Fruit fly (Drosophila melanogaster) whole organism, embryonic: Measurements from ENCODE around the gene CG3434.

Experiments used
- Adf1 ChIP-seq: fragments of 200-800 bp; sonication (Bioruptor generic); IDR thresholded peaks from 2 replicates; pipeline ENCODE4 v1.3.6; 2022; ENCODE audit warnings: missing biosample characterization, missing genetic modification characterization
- Bdp1 ChIP-seq: fragments of 200-800 bp; sonication (Bioruptor generic); optimal IDR thresholded peaks from 3 replicates; lab custom pipeline; 2016; ENCODE audit warnings: missing biosample characterization, missing genetic modification characterization
- CG10267 ChIP-seq: fragments of 200-800 bp; sonication (Bioruptor generic); optimal IDR thresholded peaks from 2 replicates; lab custom pipeline; 2018; ENCODE audit warnings: missing biosample characterization, mild to moderate bottlenecking, missing genetic modification characterization, moderate library complexity
- CG10274 ChIP-seq: fragments of 200-800 bp; sonication (Bioruptor generic); optimal IDR thresholded peaks from 3 replicates; lab custom pipeline; 2017; ENCODE audit warnings: missing biosample characterization, mild to moderate bottlenecking, missing genetic modification characterization
- CG10366 ChIP-seq: fragments of 200-800 bp; sonication (Bioruptor generic); IDR thresholded peaks from 2 replicates; pipeline ENCODE4 v1.3.6; 2022; ENCODE audit warnings: missing biosample characterization, missing genetic modification characterization
- CG11696 ChIP-seq: fragments of 200-800 bp; sonication (Bioruptor generic); IDR thresholded peaks from 2 replicates; pipeline ENCODE4 v1.3.6; 2022; ENCODE audit warnings: missing biosample characterization, missing genetic modification characterization
- CG1233 ChIP-seq: fragments of 200-800 bp; sonication (Bioruptor generic); optimal IDR thresholded peaks from 4 replicates; lab custom pipeline; 2018; ENCODE audit warnings: missing biosample characterization, mild to moderate bottlenecking, missing genetic modification characterization
- CG12391 ChIP-seq: fragments of 200-800 bp; sonication (Bioruptor generic); optimal IDR thresholded peaks from 3 replicates; lab custom pipeline; 2018; ENCODE audit warnings: missing biosample characterization, mild to moderate bottlenecking, missing genetic modification characterization, moderate library complexity
- CG13287 ChIP-seq: fragments of 200-800 bp; sonication (Bioruptor generic); IDR thresholded peaks from 2 replicates; pipeline ENCODE4 v1.3.6; 2022; ENCODE audit warnings: missing biosample characterization, missing genetic modification characterization; ENCODE audit not compliant: partially characterized antibody
- CG13624 ChIP-seq: fragments of 200-800 bp; sonication (Bioruptor generic); optimal IDR thresholded peaks from 2 replicates; lab custom pipeline; 2016; ENCODE audit warnings: missing biosample characterization, missing genetic modification characterization
- CG15514 ChIP-seq: fragments of 200-800 bp; sonication (Bioruptor generic); optimal IDR thresholded peaks from 3 replicates; lab custom pipeline; 2017; ENCODE audit warnings: missing biosample characterization, missing genetic modification characterization, mild to moderate bottlenecking, moderate library complexity, missing genetic modification reagents
- CG1647 ChIP-seq: fragments of 200-800 bp; sonication (Bioruptor generic); optimal IDR thresholded peaks from 3 replicates; lab custom pipeline; 2016; ENCODE audit warnings: missing biosample characterization, missing genetic modification characterization
- CG16863 ChIP-seq: fragments of 200-800 bp; sonication (Bioruptor generic); optimal IDR thresholded peaks from 3 replicates; lab custom pipeline; 2016; ENCODE audit warnings: missing biosample characterization, missing genetic modification characterization
- CG17829 ChIP-seq: fragments of 200-800 bp; optimal IDR thresholded peaks from 2 replicates; lab custom pipeline; 2019; ENCODE audit warnings: missing biosample characterization, mild to moderate bottlenecking, missing genetic modification characterization, moderate library complexity
- CG2116 ChIP-seq: fragments of 200-800 bp; sonication (Bioruptor generic); optimal IDR thresholded peaks from 3 replicates; lab custom pipeline; 2018; ENCODE audit warnings: missing biosample characterization, mild to moderate bottlenecking, missing genetic modification characterization
- CG2202 ChIP-seq: fragments of 200-800 bp; sonication (Bioruptor generic); optimal IDR thresholded peaks from 2 replicates; lab custom pipeline; 2018; ENCODE audit warnings: missing biosample characterization, mild to moderate bottlenecking, missing genetic modification characterization
- CG2712 ChIP-seq: fragments of 200-800 bp; optimal IDR thresholded peaks from 3 replicates; lab custom pipeline; 2019; ENCODE audit warnings: missing biosample characterization, mild to moderate bottlenecking, missing genetic modification characterization, moderate library complexity
- CG3163 ChIP-seq: fragments of 200-800 bp; sonication (Bioruptor generic); optimal IDR thresholded peaks from 3 replicates; lab custom pipeline; 2016; ENCODE audit warnings: missing biosample characterization, missing genetic modification characterization
- CG4617 ChIP-seq: fragments of 200-800 bp; sonication (Bioruptor generic); optimal IDR thresholded peaks from 3 replicates; lab custom pipeline; 2016; ENCODE audit warnings: missing biosample characterization, missing genetic modification characterization, borderline replicate concordance
- CG6765 ChIP-seq: fragments of 200-800 bp; sonication (Bioruptor generic); optimal IDR thresholded peaks from 3 replicates; lab custom pipeline; 2017; ENCODE audit warnings: missing biosample characterization, mild to moderate bottlenecking, missing genetic modification characterization
- CG6791 ChIP-seq: fragments of 200-800 bp; sonication (Bioruptor generic); IDR thresholded peaks from 3 replicates; pipeline ENCODE4 v1.3.6; 2022; ENCODE audit warnings: missing biosample characterization, missing genetic modification characterization; ENCODE audit not compliant: partially characterized antibody
- CG7786 ChIP-seq: fragments of 200-800 bp; sonication (Bioruptor generic); optimal IDR thresholded peaks from 2 replicates; lab custom pipeline; 2016; ENCODE audit warnings: missing biosample characterization, missing genetic modification characterization
- CHES-1-like ChIP-seq: fragments of 200-800 bp; sonication (Bioruptor generic); optimal IDR thresholded peaks from 2 replicates; lab custom pipeline; 2016; ENCODE audit warnings: missing biosample characterization, missing genetic modification characterization
- CTCF ChIP-seq: fragments of 200-800 bp; sonication (Bioruptor generic); optimal IDR thresholded peaks from 2 replicates; lab custom pipeline; 2017; ENCODE audit warnings: missing biosample characterization, mild to moderate bottlenecking, missing genetic modification characterization, moderate library complexity
- Camta ChIP-seq: fragments of 200-800 bp; sonication (Bioruptor generic); optimal IDR thresholded peaks from 2 replicates; lab custom pipeline; 2016; ENCODE audit warnings: missing biosample characterization, missing genetic modification characterization
- Dbx ChIP-seq: fragments of 200-800 bp; sonication (Bioruptor generic); IDR thresholded peaks from 3 replicates; pipeline ENCODE4 v1.3.6; 2022; ENCODE audit warnings: missing biosample characterization, missing genetic modification characterization
- E2f2 ChIP-seq: fragments of 200-800 bp; sonication (Bioruptor generic); IDR thresholded peaks from 2 replicates; pipeline ENCODE4 v1.3.6; 2022; ENCODE audit warnings: missing biosample characterization, missing genetic modification characterization
- Elba2 ChIP-seq: fragments of 200-800 bp; sonication (Bioruptor generic); optimal IDR thresholded peaks from 3 replicates; lab custom pipeline; 2016; ENCODE audit warnings: missing biosample characterization, missing genetic modification characterization
- Gug ChIP-seq: fragments of 200-800 bp; sonication (Bioruptor generic); IDR thresholded peaks from 4 replicates; pipeline ENCODE4 v1.3.6; 2022; ENCODE audit warnings: missing biosample characterization, missing genetic modification characterization
- HmgZ ChIP-seq: fragments of 200-800 bp; sonication (Bioruptor generic); optimal IDR thresholded peaks from 2 replicates; lab custom pipeline; 2018; ENCODE audit warnings: missing biosample characterization, mild to moderate bottlenecking, missing genetic modification characterization
- Hsf ChIP-seq: fragments of 200-800 bp; sonication (Bioruptor generic); optimal IDR thresholded peaks from 3 replicates; lab custom pipeline; 2016; ENCODE audit warnings: missing biosample characterization, missing genetic modification characterization
- Mes4 ChIP-seq: fragments of 200-800 bp; sonication (Bioruptor generic); optimal IDR thresholded peaks from 2 replicates; lab custom pipeline; 2016; ENCODE audit warnings: missing biosample characterization, missing genetic modification characterization
- NFAT ChIP-seq: fragments of 200-800 bp; sonication (Bioruptor generic); IDR thresholded peaks from 2 replicates; pipeline ENCODE4 v1.3.6; 2022; ENCODE audit warnings: missing biosample characterization, missing genetic modification characterization
- Oli ChIP-seq: fragments of 200-800 bp; sonication (Bioruptor generic); optimal IDR thresholded peaks from 2 replicates; lab custom pipeline; 2018; ENCODE audit warnings: missing biosample characterization, mild to moderate bottlenecking, missing genetic modification characterization, moderate library complexity
- Opbp ChIP-seq: fragments of 200-800 bp; sonication (Bioruptor generic); IDR thresholded peaks from 3 replicates; pipeline ENCODE4 v1.3.6; 2022; ENCODE audit warnings: missing biosample characterization, missing genetic modification characterization; ENCODE audit not compliant: partially characterized antibody
- Rx ChIP-seq: fragments of 200-800 bp; sonication (Bioruptor generic); IDR thresholded peaks from 2 replicates; pipeline ENCODE4 v1.3.6; 2022; ENCODE audit warnings: missing biosample characterization, missing genetic modification characterization
- Side ChIP-seq: fragments of 200-800 bp; sonication (Bioruptor generic); optimal IDR thresholded peaks from 2 replicates; lab custom pipeline; 2016; ENCODE audit warnings: missing biosample characterization, missing genetic modification characterization
- bigmax ChIP-seq: fragments of 200-800 bp; sonication (Bioruptor generic); optimal IDR thresholded peaks from 2 replicates; lab custom pipeline; 2018; ENCODE audit warnings: missing biosample characterization, mild to moderate bottlenecking, missing genetic modification characterization
- bowl ChIP-seq: fragments of 200-800 bp; sonication (Bioruptor generic); IDR thresholded peaks from 2 replicates; pipeline ENCODE4 v1.3.6; 2022; ENCODE audit warnings: missing biosample characterization, missing genetic modification characterization
- dimm ChIP-seq: fragments of 200-800 bp; sonication (Bioruptor generic); IDR thresholded peaks from 2 replicates; pipeline ENCODE4 v1.3.6; 2022; ENCODE audit warnings: missing biosample characterization, missing genetic modification characterization
- dysf ChIP-seq: fragments of 200-800 bp; sonication (Bioruptor generic); IDR thresholded peaks from 3 replicates; pipeline ENCODE4 v1.3.6; 2022; ENCODE audit warnings: missing biosample characterization, missing genetic modification characterization
- h ChIP-seq: fragments of >200 bp; optimal IDR thresholded peaks from 2 replicates; lab custom pipeline; 2017
- hkb ChIP-seq, 2 experiments: fragments of 200-800 bp in 1 of 2; fragments of >200 bp in 1 of 2; sonication (Bioruptor generic) in 1 of 2; IDR thresholded peaks in 1 of 2; optimal IDR thresholded peaks in 1 of 2; 2 replicates each; pipeline versions ENCODE4 v1.3.6 to Lab custom; 2017 to 2022; ENCODE audit warnings: missing biosample characterization in 1 of 2, missing genetic modification characterization in 1 of 2
- kay ChIP-seq: fragments of 200-800 bp; sonication (Bioruptor generic); optimal IDR thresholded peaks from 2 replicates; lab custom pipeline; 2016; ENCODE audit warnings: missing biosample characterization, missing genetic modification characterization
- lola ChIP-seq, 3 experiments: fragments of >200 bp in 2 of 3; fragments of 200-800 bp in 1 of 3; sonication (Bioruptor generic) in 1 of 3; optimal IDR thresholded peaks; 2 replicates each; lab custom pipeline; 2017 to 2019; ENCODE audit warnings: missing biosample characterization in 3 of 3, missing genetic modification characterization in 3 of 3, mild to moderate bottlenecking in 1 of 3, moderate library complexity in 1 of 3
- nerfin-1 ChIP-seq: fragments of 200-800 bp; sonication (Bioruptor generic); optimal IDR thresholded peaks from 3 replicates; lab custom pipeline; 2019; ENCODE audit warnings: missing biosample characterization, mild to moderate bottlenecking, missing genetic modification characterization, moderate library complexity
- pho ChIP-seq: fragments of 200-800 bp; sonication (Bioruptor generic); optimal IDR thresholded peaks from 2 replicates; lab custom pipeline; 2016; ENCODE audit warnings: missing biosample characterization, missing genetic modification characterization
- pnt ChIP-seq: fragments of 200-800 bp; sonication (Bioruptor generic); optimal IDR thresholded peaks from 3 replicates; lab custom pipeline; 2016; ENCODE audit warnings: missing biosample characterization, missing genetic modification characterization
- sens ChIP-seq: fragments of 200-800 bp; sonication (Bioruptor generic); peaks from one replicate; lab custom pipeline; 2016; ENCODE audit warnings: missing biosample characterization, missing genetic modification characterization
- sqz ChIP-seq: fragments of 200-800 bp; sonication (Bioruptor generic); optimal IDR thresholded peaks from 3 replicates; lab custom pipeline; 2018; ENCODE audit warnings: missing biosample characterization, mild to moderate bottlenecking, missing genetic modification characterization
- stwl ChIP-seq: fragments of 200-800 bp; sonication (Bioruptor generic); optimal IDR thresholded peaks from 3 replicates; lab custom pipeline; 2018; ENCODE audit warnings: missing biosample characterization, mild to moderate bottlenecking, missing genetic modification characterization, moderate library complexity

CG3434 gene

DNA sequence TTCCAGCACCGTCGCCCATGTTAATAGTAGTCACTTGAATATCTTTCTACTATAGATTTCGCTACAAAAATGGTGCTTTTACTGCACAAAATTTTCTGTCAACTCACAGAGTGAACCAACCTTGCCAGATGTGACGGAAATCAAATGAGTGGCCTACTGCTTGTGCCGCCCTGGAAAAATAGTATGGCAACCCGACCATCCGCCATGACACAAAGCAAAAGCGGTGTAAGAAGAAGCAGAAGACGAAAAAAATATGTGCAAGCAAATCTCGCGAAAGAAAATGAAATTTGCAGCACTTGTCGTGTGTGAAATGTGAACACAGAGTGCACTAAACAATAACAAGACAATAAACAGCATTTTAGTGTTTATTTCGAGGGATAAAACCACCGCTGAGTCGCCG is 16.2 kb upstream of the CG3434 start, which contains the start of the genes Uch-L5 and Jarid2 (continued):
- peak; percentile 38; the same call in 1 of the 3 replicates for TF ChIP-seq CG6791 (GFP tag; lab: Robert Waterston, UW)
- TF ChIP-seq Gug (GFP tag; lab: Robert Waterston, UW) = peak; percentile 41; the same call in 1 of the 4 replicates
- TF ChIP-seq dysf (GFP tag; lab: Robert Waterston, UW) = peak; percentile 41; the same call in 2 of the 3 replicates
- TF ChIP-seq pnt (GFP tag; lab: Kevin White, UChicago) = peak; percentile 57
- peak; percentile 58 for TF ChIP-seq Side
- peak; percentile 45 for TF ChIP-seq CG6765 (GFP tag; lab: Kevin White, UChicago)
- 0 out of 3 replicates have a peak, but pooled peaks have one; percentile 17 for TF ChIP-seq Dbx (GFP tag; lab: Robert Waterston, UW)
- peak; percentile 69 for TF ChIP-seq NFAT (GFP tag; lab: Robert Waterston, UW)
- TF ChIP-seq CG16863 (GFP tag; lab: Kevin White, UChicago) = peak; percentile 43
- TF ChIP-seq CTCF (GFP tag; lab: Kevin White, UChicago) = peak; percentile 59
- TF ChIP-seq CG2202 (tag; lab: Kevin White, UChicago) = no peak
- peak; percentile 72 for TF ChIP-seq CG17829
- peak; percentile 94 for TF ChIP-seq CHES-1-like (GFP tag; lab: Kevin White, UChicago)
- TF ChIP-seq CG13287 (GFP tag; lab: Robert Waterston, UW) = peak; percentile 33; the same call in 1 of the 2 replicates
- peak; percentile 24 for TF ChIP-seq Bdp1 (GFP tag; lab: Kevin White, UChicago)
- peak; percentile 60 for TF ChIP-seq E2f2
- TF ChIP-seq h (lab: Kevin White, UChicago) = no peak
- TF ChIP-seq CG11696 (GFP tag; lab: Robert Waterston, UW) = no peak
- TF ChIP-seq CG2116 (GFP tag; lab: Kevin White, UChicago) = peak; percentile 63
- TF ChIP-seq CG12391 (tag; lab: Kevin White, UChicago) = peak; percentile 54
- TF ChIP-seq CG1647 = peak; percentile 46
- TF ChIP-seq Mes4 (GFP tag; lab: Kevin White, UChicago) = peak; percentile 14
- TF ChIP-seq pho (GFP tag; lab: Kevin White, UChicago) = peak; percentile 51
- peak; percentile 69 for TF ChIP-seq Opbp (GFP tag; lab: Robert Waterston, UW)
- peak; percentile 93 for TF ChIP-seq stwl (tag; lab: Kevin White, UChicago)
- TF ChIP-seq Elba2 (GFP tag; lab: Kevin White, UChicago) = peak; percentile 11
- no peak for TF ChIP-seq CG10274 (GFP tag; lab: Kevin White, UChicago)
- TF ChIP-seq nerfin-1 = peak; percentile 27
- peak; percentile 60 for TF ChIP-seq Adf1 (GFP tag; lab: Robert Waterston, UW)
- TF ChIP-seq sens (GFP tag; lab: Kevin White, UChicago) = peak; percentile 88
- TF ChIP-seq HmgZ (tag; lab: Kevin White, UChicago) = peak; percentile 63
- TF ChIP-seq sqz (GFP tag; lab: Kevin White, UChicago) = peak; percentile 77
- peak; percentile 85 for TF ChIP-seq CG15514
- TF ChIP-seq Camta (GFP tag; lab: Kevin White, UChicago) = peak; percentile 55
- TF ChIP-seq CG3163 = peak; percentile 40
- peak; percentile 97 for TF ChIP-seq CG4617 (GFP tag; lab: Kevin White, UChicago)
- TF ChIP-seq CG7786 (GFP tag; lab: Kevin White, UChicago) = peak; percentile 58
- peak; percentile 51 for TF ChIP-seq kay
- peak; percentile 61 for TF ChIP-seq CG2712 (tag; lab: Kevin White, UChicago)
- no peak for TF ChIP-seq dimm (GFP tag; lab: Robert Waterston, UW)
- TF ChIP-seq hkb (optimal IDR thresholded peaks at IDR 0.05; lab: Kevin White, UChicago) = no peak
- no peak for TF ChIP-seq hkb (GFP tag; IDR thresholded peaks at IDR 0.05; lab: Robert Waterston, UW)
- TF ChIP-seq bigmax (GFP tag; lab: Kevin White, UChicago) = peak; percentile 53
- no peak for TF ChIP-seq Oli
- TF ChIP-seq CG13624 (GFP tag; lab: Kevin White, UChicago) = peak; percentile 65
- peak; percentile 43; the same call in 1 of the 2 replicates for TF ChIP-seq Rx
- peak; percentile 71 for TF ChIP-seq CG10267 (tag; lab: Kevin White, UChicago)
- no peak for TF ChIP-seq bowl (GFP tag; lab: Robert Waterston, UW)
- peak; percentile 23 for TF ChIP-seq CG1233 (GFP tag; lab: Kevin White, UChicago)
- TF ChIP-seq CG10366 (GFP tag; lab: Robert Waterston, UW) = no peak
- TF ChIP-seq lola (GFP tag; optimal IDR thresholded peaks at IDR 0.05; lab: Kevin White, UChicago) = no peak
- peak; percentile 43 for TF ChIP-seq Hsf (GFP tag; lab: Kevin White, UChicago)
